Fruit fly (Drosophila melanogaster) whole organism, embryonic: Measurements from ENCODE around the gene Lim1.

Experiments
- Bdp1 ChIP-seq: fragments of 200-800 bp; sonication (Bioruptor generic); optimal IDR thresholded peaks from 3 replicates; lab custom pipeline; 2016; ENCODE audit warnings: missing biosample characterization, missing genetic modification characterization
- CG10654 ChIP-seq: fragments of 200-800 bp; sonication (Bioruptor generic); optimal IDR thresholded peaks from 2 replicates; lab custom pipeline; 2016; ENCODE audit warnings: missing biosample characterization, missing genetic modification characterization
- CG15479 ChIP-seq: fragments of 200-800 bp; sonication (Bioruptor generic); optimal IDR thresholded peaks from 3 replicates; lab custom pipeline; 2019; ENCODE audit warnings: missing biosample characterization, mild to moderate bottlenecking, missing genetic modification characterization, moderate library complexity
- CG15696 ChIP-seq: fragments of 200-800 bp; sonication (Bioruptor generic); optimal IDR thresholded peaks from 2 replicates; lab custom pipeline; 2019; ENCODE audit warnings: missing biosample characterization, mild to moderate bottlenecking, missing genetic modification characterization, moderate library complexity
- CG16815 ChIP-seq: fragments of 200-800 bp; sonication (Bioruptor generic); optimal IDR thresholded peaks from 3 replicates; lab custom pipeline; 2017; ENCODE audit warnings: missing biosample characterization, mild to moderate bottlenecking, missing genetic modification characterization
- CG17361 ChIP-seq: fragments of 200-800 bp; sonication (Bioruptor generic); IDR thresholded peaks from 3 replicates; pipeline ENCODE4 v1.3.6; 2022; ENCODE audit warnings: missing biosample characterization, missing genetic modification characterization
- CG2120 ChIP-seq: fragments of 200-800 bp; sonication (Bioruptor generic); optimal IDR thresholded peaks from 3 replicates; lab custom pipeline; 2016; ENCODE audit warnings: missing biosample characterization, missing genetic modification characterization
- CG30403 ChIP-seq: fragments of 200-800 bp; sonication (Bioruptor generic); optimal IDR thresholded peaks from 3 replicates; lab custom pipeline; 2016; ENCODE audit warnings: missing biosample characterization, missing genetic modification characterization
- CG30431 ChIP-seq: fragments of 200-800 bp; sonication (Bioruptor generic); optimal IDR thresholded peaks from 2 replicates; lab custom pipeline; 2017; ENCODE audit warnings: missing biosample characterization, missing genetic modification characterization
- CG32772 ChIP-seq: fragments of 200-800 bp; sonication (Bioruptor generic); IDR thresholded peaks from 2 replicates; pipeline ENCODE4 v1.3.6; 2022; ENCODE audit warnings: missing biosample characterization, missing genetic modification characterization
- CG4404 ChIP-seq: fragments of 200-800 bp; sonication (Bioruptor generic); IDR thresholded peaks from 2 replicates; pipeline ENCODE4 v1.3.6; 2022; ENCODE audit warnings: missing biosample characterization, missing genetic modification characterization
- CG4820 ChIP-seq: fragments of 200-800 bp; sonication (Bioruptor generic); optimal IDR thresholded peaks from 3 replicates; lab custom pipeline; 2016; ENCODE audit warnings: missing biosample characterization, missing genetic modification characterization
- CG4854 ChIP-seq: fragments of 200-800 bp; sonication (Bioruptor generic); optimal IDR thresholded peaks from 2 replicates; lab custom pipeline; 2016; ENCODE audit warnings: missing biosample characterization, missing genetic modification characterization, inconsistent platforms
- CG7357 ChIP-seq: fragments of 200-800 bp; sonication (Bioruptor generic); IDR thresholded peaks from 3 replicates; pipeline ENCODE4 v1.3.6; 2022; ENCODE audit warnings: missing biosample characterization, missing genetic modification characterization
- CG8290 ChIP-seq, 3 experiments: fragments of 200-800 bp; sonication (Bioruptor generic); optimal IDR thresholded peaks; 2 replicates each; lab custom pipeline; 2016 to 2019; ENCODE audit warnings: missing biosample characterization in 3 of 3, missing genetic modification characterization in 3 of 3, mild to moderate bottlenecking in 2 of 3, moderate library complexity in 1 of 3
- Camta ChIP-seq: fragments of 200-800 bp; sonication (Bioruptor generic); optimal IDR thresholded peaks from 2 replicates; lab custom pipeline; 2016; ENCODE audit warnings: missing biosample characterization, missing genetic modification characterization
- E2f1 ChIP-seq: fragments of 200-800 bp; sonication (Bioruptor generic); IDR thresholded peaks from 2 replicates; pipeline ENCODE4 v1.3.6; 2022; ENCODE audit warnings: missing biosample characterization, missing genetic modification characterization
- Elba2 ChIP-seq: fragments of 200-800 bp; sonication (Bioruptor generic); optimal IDR thresholded peaks from 3 replicates; lab custom pipeline; 2016; ENCODE audit warnings: missing biosample characterization, missing genetic modification characterization
- Ets65A ChIP-seq: fragments of 200-800 bp; sonication (Bioruptor generic); peaks from one replicate; lab custom pipeline; 2016; ENCODE audit warnings: missing biosample characterization, missing genetic modification characterization
- Gsc ChIP-seq: fragments of 200-800 bp; sonication (Bioruptor generic); IDR thresholded peaks from 2 replicates; pipeline ENCODE4 v1.3.6; 2022; ENCODE audit warnings: missing biosample characterization, missing genetic modification characterization
- Hmx ChIP-seq: fragments of 200-800 bp; sonication (Bioruptor generic); optimal IDR thresholded peaks from 2 replicates; lab custom pipeline; 2016; ENCODE audit warnings: missing biosample characterization, missing genetic modification characterization
- Hr3 ChIP-seq: fragments of 200-800 bp; sonication (Bioruptor generic); optimal IDR thresholded peaks from 3 replicates; lab custom pipeline; 2016; ENCODE audit warnings: missing biosample characterization, missing genetic modification characterization
- Mes4 ChIP-seq: fragments of 200-800 bp; sonication (Bioruptor generic); optimal IDR thresholded peaks from 2 replicates; lab custom pipeline; 2016; ENCODE audit warnings: missing biosample characterization, missing genetic modification characterization
- Pdp1 ChIP-seq, 2 experiments: fragments of 200-800 bp; sonication (Bioruptor generic); optimal IDR thresholded peaks; 3 replicates each; lab custom pipeline; 2016; ENCODE audit warnings: missing biosample characterization in 2 of 2, missing genetic modification characterization in 2 of 2, mild to moderate bottlenecking in 1 of 2, moderate library complexity in 1 of 2
- Poxn ChIP-seq: fragments of 200-800 bp; sonication (Bioruptor generic); IDR thresholded peaks from 2 replicates; pipeline ENCODE4 v1.3.6; 2022; ENCODE audit warnings: missing biosample characterization, missing genetic modification characterization
- Sox102F ChIP-seq: fragments of 200-800 bp; sonication (Bioruptor generic); optimal IDR thresholded peaks from 2 replicates; lab custom pipeline; 2018; ENCODE audit warnings: missing biosample characterization, mild to moderate bottlenecking, missing genetic modification characterization, moderate library complexity
- ac ChIP-seq: fragments of 200-800 bp; sonication (Bioruptor generic); optimal IDR thresholded peaks from 3 replicates; lab custom pipeline; 2017; ENCODE audit warnings: missing biosample characterization, mild to moderate bottlenecking, missing genetic modification characterization
- amos ChIP-seq: fragments of 200-800 bp; sonication (Bioruptor generic); IDR thresholded peaks from 2 replicates; pipeline ENCODE4 v1.3.6; 2022; ENCODE audit warnings: missing biosample characterization, missing genetic modification characterization; ENCODE audit not compliant: partially characterized antibody
- ase ChIP-seq: fragments of 200-800 bp; sonication (Bioruptor generic); IDR thresholded peaks from 3 replicates; pipeline ENCODE4 v1.3.6; 2022; ENCODE audit warnings: missing biosample characterization, missing genetic modification characterization
- chinmo ChIP-seq: fragments of 200-800 bp; sonication (Bioruptor generic); IDR thresholded peaks from 4 replicates; pipeline ENCODE4 v1.3.6; 2022; ENCODE audit warnings: missing biosample characterization, missing genetic modification characterization; ENCODE audit not compliant: partially characterized antibody
- crol ChIP-seq: fragments of 200-800 bp; sonication (Bioruptor generic); IDR thresholded peaks from 2 replicates; pipeline ENCODE4 v1.3.6; 2022; ENCODE audit warnings: missing biosample characterization, missing genetic modification characterization
- dysf ChIP-seq: fragments of 200-800 bp; sonication (Bioruptor generic); IDR thresholded peaks from 3 replicates; pipeline ENCODE4 v1.3.6; 2022; ENCODE audit warnings: missing biosample characterization, missing genetic modification characterization
- eve ChIP-seq, 2 experiments: fragments of >200 bp; optimal IDR thresholded peaks; 2 replicates each; lab custom pipeline; 2017; ENCODE audit warnings: missing biosample characterization in 2 of 2, missing genetic modification characterization in 2 of 2
- fu2 ChIP-seq: fragments of 200-800 bp; sonication (Bioruptor generic); optimal IDR thresholded peaks from 2 replicates; lab custom pipeline; 2016; ENCODE audit warnings: missing biosample characterization, missing genetic modification characterization
- ind ChIP-seq: fragments of 200-800 bp; sonication (Bioruptor generic); optimal IDR thresholded peaks from 3 replicates; lab custom pipeline; 2016; ENCODE audit warnings: missing biosample characterization, missing genetic modification characterization
- nau ChIP-seq: fragments of 200-800 bp; sonication (Bioruptor generic); optimal IDR thresholded peaks from 3 replicates; lab custom pipeline; 2017; ENCODE audit warnings: missing biosample characterization, mild to moderate bottlenecking, missing genetic modification characterization, missing genetic modification reagents
- nerfin-2 ChIP-seq: fragments of 200-800 bp; sonication (Bioruptor generic); IDR thresholded peaks from 2 replicates; pipeline ENCODE4 v1.3.6; 2022; ENCODE audit warnings: missing biosample characterization, missing genetic modification characterization; ENCODE audit not compliant: partially characterized antibody
- oc ChIP-seq: fragments of 200-800 bp; sonication (Bioruptor generic); optimal IDR thresholded peaks from 2 replicates; lab custom pipeline; 2018; ENCODE audit warnings: missing biosample characterization, mild to moderate bottlenecking, missing genetic modification characterization, moderate library complexity
- odd ChIP-seq: fragments of 200-800 bp; sonication (Bioruptor generic); optimal IDR thresholded peaks from 2 replicates; lab custom pipeline; 2017; ENCODE audit warnings: missing biosample characterization, mild to moderate bottlenecking, missing genetic modification characterization
- otp ChIP-seq: fragments of 200-800 bp; sonication (Bioruptor generic); IDR thresholded peaks from 3 replicates; pipeline ENCODE4, ENCODE4 v1.3.6; 2022; ENCODE audit warnings: missing biosample characterization, missing genetic modification characterization
- pan ChIP-seq, 4 experiments: fragments of >200 bp in 3 of 4; fragments of 200-800 bp in 1 of 4; sonication (Bioruptor generic) in 1 of 4; optimal IDR thresholded peaks in 3 of 4; IDR thresholded peaks in 1 of 4; 2 replicates each; pipeline versions ENCODE4 v1.3.6 to Lab custom; 2017 to 2022; ENCODE audit warnings: missing biosample characterization in 2 of 4, missing genetic modification characterization in 2 of 4, mixed read lengths in 1 of 4
- prd ChIP-seq, 3 experiments: fragments of >200 bp in 2 of 3; fragments of 200-800 bp in 1 of 3; sonication (Bioruptor generic) in 1 of 3; optimal IDR thresholded peaks in 2 of 3; IDR thresholded peaks in 1 of 3; 2 replicates in 2 of 3; 3 replicates in 1 of 3; pipeline versions ENCODE4 v1.3.6 to Lab custom; 2017 to 2022; ENCODE audit warnings: missing biosample characterization in 1 of 3, missing genetic modification characterization in 1 of 3
- schlank ChIP-seq: fragments of 200-800 bp; sonication (Bioruptor generic); optimal IDR thresholded peaks from 2 replicates; lab custom pipeline; 2018; ENCODE audit warnings: missing biosample characterization, mild to moderate bottlenecking, missing genetic modification characterization
- zfh1 ChIP-seq: fragments of 200-800 bp; sonication (Bioruptor generic); IDR thresholded peaks from 3 replicates; pipeline ENCODE4 v1.3.6; 2022; ENCODE audit warnings: missing biosample characterization, missing genetic modification characterization
- zfh2 ChIP-seq: fragments of 200-800 bp; sonication (Bioruptor generic); optimal IDR thresholded peaks from 2 replicates; lab custom pipeline; 2016; ENCODE audit warnings: missing biosample characterization, missing genetic modification characterization

Gene Lim1

dm6 chrX:8755352-8755751 lies 50.3 kb downstream of the Lim1 start (continued):
- TF ChIP-seq pan (optimal IDR thresholded peaks at IDR 0.05; lab: Kevin White, UChicago): no peak
- no peak for TF ChIP-seq pan (GFP tag; optimal IDR thresholded peaks at IDR 0.05 in 1 of 2, IDR thresholded peaks at IDR 0.05 in 1 of 2)
- peak; percentile 10; the same call in 1 of the 2 replicates for TF ChIP-seq CG32772 (GFP tag; lab: Robert Waterston, UW)
- TF ChIP-seq oc (tag; lab: Kevin White, UChicago): no peak
- no peak for TF ChIP-seq nerfin-2 (GFP tag; lab: Robert Waterston, UW)
- TF ChIP-seq CG30431: peak; percentile 25
- TF ChIP-seq zfh1: peak; percentile 80
- TF ChIP-seq CG4404 (GFP tag; lab: Robert Waterston, UW): peak; percentile 80
- TF ChIP-seq dysf: peak; percentile 22; the same call in 1 of the 3 replicates
- peak; percentile 19 for TF ChIP-seq CG30403 (GFP tag; lab: Kevin White, UChicago)
- TF ChIP-seq odd (GFP tag; lab: Kevin White, UChicago): no peak
- 0 out of 3 replicates have a peak, but pooled peaks have one; percentile 9 for TF ChIP-seq ase (GFP tag; lab: Robert Waterston, UW)
- TF ChIP-seq Pdp1 (GFP tag; optimal IDR thresholded peaks at IDR 0.05; lab: Kevin White, UChicago): peak; percentile 7 to 16
- TF ChIP-seq CG17361: no peak
- TF ChIP-seq CG8290 (GFP tag; optimal IDR thresholded peaks at IDR 0.05; lab: Kevin White, UChicago): no peak
- TF ChIP-seq CG8290 (tag; optimal IDR thresholded peaks at IDR 0.05; lab: Kevin White, UChicago): no peak
- TF ChIP-seq otp: 0 out of 3 replicates have a peak, but pooled peaks have one; percentile 23
- TF ChIP-seq CG10654 (GFP tag; lab: Kevin White, UChicago): no peak
- no peak for TF ChIP-seq Hmx (GFP tag; lab: Kevin White, UChicago)
- no peak for TF ChIP-seq Hr3
- no peak for TF ChIP-seq chinmo (GFP tag; lab: Robert Waterston, UW)
- no peak for TF ChIP-seq Mes4 (GFP tag; lab: Kevin White, UChicago)
- no peak for TF ChIP-seq CG2120 (GFP tag; lab: Kevin White, UChicago)
- TF ChIP-seq CG7357 (GFP tag; lab: Robert Waterston, UW): peak; percentile 24; the same call in 1 of the 3 replicates
- TF ChIP-seq Gsc: 0 out of 2 replicates have a peak, but pooled peaks have one; percentile 15
- no peak for TF ChIP-seq eve (GFP tag; optimal IDR thresholded peaks at IDR 0.05; lab: Kevin White, UChicago)
- no peak for TF ChIP-seq amos (GFP tag; lab: Robert Waterston, UW)
- TF ChIP-seq CG4820 (GFP tag; lab: Kevin White, UChicago): peak; percentile 12
- TF ChIP-seq Elba2 (GFP tag; lab: Kevin White, UChicago): no peak
- peak; percentile 4 for TF ChIP-seq CG16815 (GFP tag; lab: Kevin White, UChicago)
- peak; percentile 50 for TF ChIP-seq Ets65A (GFP tag; lab: Kevin White, UChicago)
- no peak for TF ChIP-seq prd (optimal IDR thresholded peaks at IDR 0.05; lab: Kevin White, UChicago)
- peak; percentile 77 for TF ChIP-seq prd (GFP tag; IDR thresholded peaks at IDR 0.05; lab: Robert Waterston, UW)
- TF ChIP-seq CG15696 (tag; lab: Kevin White, UChicago): peak; percentile 81
- TF ChIP-seq ac (GFP tag; lab: Kevin White, UChicago): peak; percentile 8
- no peak for TF ChIP-seq Bdp1 (GFP tag; lab: Kevin White, UChicago)
- no peak for TF ChIP-seq CG15479 (GFP tag; lab: Kevin White, UChicago)
- no peak for TF ChIP-seq CG4854

- TF ChIP-seq schlank (tag; lab: Kevin White, UChicago) (no peak), E2f1 (GFP tag; lab: Robert Waterston, UW) (no peak), Camta (GFP tag; lab: Kevin White, UChicago) (no peak), nau (GFP tag; lab: Kevin White, UChicago) (no peak), crol (GFP tag; lab: Robert Waterston, UW) (peak; percentile 82), CG10654 (GFP tag; lab: Kevin White, UChicago) (no peak), Ets65A (GFP tag; lab: Kevin White, UChicago) (peak; percentile 87), ind (GFP tag; lab: Kevin White, UChicago) (no peak), Sox102F (GFP tag; lab: Kevin White, UChicago) (no peak), fu2 (no peak), zfh2 (GFP tag; lab: Kevin White, UChicago) (no peak), Poxn (GFP tag; lab: Robert Waterston, UW) (no peak)
Measured at dm6 chrX:8753703-8754102, 51.9 kb downstream of the Lim1 start.
